1 fruit fly cellular context compared by ENCODE assay signal in genomic region chr3L:9451522-9452118, dm6.
A peak's percentile ranks its signal among the peaks of the same experiment; 100 is the strongest.
TF ChIP-seq lines count a peak whose summit lies in the region.

Gene CG3448 (minus strand): TSS chr3L:9451572.
Gene ghi (plus strand): TSS chr3L:9451876.

TF ChIP-seq in whole organism, embryonic, 481 proteins besides CTCF, POLR2A, EP300 and RAD21 (continued from another document):
- TF ChIP-seq D (optimal IDR thresholded peaks at IDR 0.05; lab: Kevin White, UChicago) (no peak), D (GFP tag; optimal IDR thresholded peaks at IDR 0.05; lab: Kevin White, UChicago) (peak; percentile 37), BtbVII (GFP tag; optimal IDR thresholded peaks at IDR 0.05; lab: Kevin White, UChicago) (peak; percentile 24), E2f1 (GFP tag; IDR thresholded peaks at IDR 0.05; lab: Robert Waterston, UW) (peak; percentile 15; the same call in 1 of the 2 replicates), Fer2 (tag; optimal IDR thresholded peaks at IDR 0.05; lab: Kevin White, UChicago) (peak; percentile 77), CG32532 (GFP tag; IDR thresholded peaks at IDR 0.05; lab: Robert Waterston, UW) (no peak; the same call in 1 of the 2 replicates), CG8924 (tag; optimal IDR thresholded peaks at IDR 0.05; lab: Kevin White, UChicago) (peak; percentile 51), CG13296 (GFP tag; optimal IDR thresholded peaks at IDR 0.05; lab: Kevin White, UChicago) (peak; percentile 76), bbx (GFP tag; IDR thresholded peaks at IDR 0.05; lab: Robert Waterston, UW; ENCODE audit: partially characterized antibody) (peak; percentile 80), CG17802 (tag; optimal IDR thresholded peaks at IDR 0.05; lab: Kevin White, UChicago) (peak; percentile 11), ci (GFP tag; IDR thresholded peaks at IDR 0.05; lab: Robert Waterston, UW) (peak; percentile 51; the same call in 2 of the 3 replicates), BEAF-32 (GFP tag; optimal IDR thresholded peaks at IDR 0.05; lab: Kevin White, UChicago) (peak; percentile 72), CG12104 (GFP tag; optimal IDR thresholded peaks at IDR 0.05; lab: Kevin White, UChicago) (peak; percentile 45), bsh (GFP tag; optimal IDR thresholded peaks at IDR 0.05; lab: Kevin White, UChicago) (peak in 1 of 2 experiments; percentile 40), CG11696 (GFP tag; IDR thresholded peaks at IDR 0.05; lab: Robert Waterston, UW) (no peak), esg (GFP tag; conservative IDR thresholded peaks at IDR 0.05; lab: Robert Waterston, UW) (no peak), ssp (GFP tag; IDR thresholded peaks at IDR 0.05; lab: Robert Waterston, UW) (peak; percentile 44), sisA (GFP tag; IDR thresholded peaks at IDR 0.05; lab: Robert Waterston, UW) (peak; percentile 58), cato (GFP tag; optimal IDR thresholded peaks at IDR 0.05; lab: Kevin White, UChicago; ENCODE audit: borderline replicate concordance) (no peak), insv (GFP tag; optimal IDR thresholded peaks at IDR 0.05; lab: Kevin White, UChicago) (peak in 1 of 2 experiments; percentile 28), CG14860 (GFP tag; IDR thresholded peaks at IDR 0.05; lab: Robert Waterston, UW; ENCODE audit: partially characterized antibody) (peak; percentile 45; the same call in 1 of the 3 replicates), en (GFP tag; optimal IDR thresholded peaks at IDR 0.05; lab: Kevin White, UChicago) (no peak), hb (GFP tag; IDR thresholded peaks at IDR 0.05; lab: Robert Waterston, UW; ENCODE audit: partially characterized antibody) (peak; percentile 43; the same call in 1 of the 3 replicates), CG7987 (GFP tag; optimal IDR thresholded peaks at IDR 0.05; lab: Kevin White, UChicago) (peak; percentile 66), CG2678 (tag; optimal IDR thresholded peaks at IDR 0.05; lab: Kevin White, UChicago) (peak; percentile 81), Chrac-16 (GFP tag; optimal IDR thresholded peaks at IDR 0.05; lab: Kevin White, UChicago) (no peak), slou (GFP tag; optimal IDR thresholded peaks at IDR 0.05; lab: Kevin White, UChicago) (peak; percentile 34), Dip3 (GFP tag; optimal IDR thresholded peaks at IDR 0.05; lab: Kevin White, UChicago) (peak; percentile 28), Hr3 (GFP tag; optimal IDR thresholded peaks at IDR 0.05; lab: Kevin White, UChicago) (peak; percentile 32), hbn (GFP tag; IDR thresholded peaks at IDR 0.05; lab: Robert Waterston, UW; ENCODE audit: partially characterized antibody) (peak; percentile 62), chinmo (GFP tag; IDR thresholded peaks at IDR 0.05; lab: Robert Waterston, UW; ENCODE audit: partially characterized antibody) (peak; percentile 80; the same call in 3 of the 4 replicates), Gug (GFP tag; IDR thresholded peaks at IDR 0.05; lab: Robert Waterston, UW) (peak; percentile 31; the same call in 1 of the 4 replicates), exex (tag; optimal IDR thresholded peaks at IDR 0.05; lab: Kevin White, UChicago) (peak; percentile 56), CG4328 (GFP tag; optimal IDR thresholded peaks at IDR 0.05; lab: Kevin White, UChicago) (peak; percentile 62), CG18262 (tag; optimal IDR thresholded peaks at IDR 0.05; lab: Kevin White, UChicago) (peak; percentile 66), ara (GFP tag; IDR thresholded peaks at IDR 0.05; lab: Robert Waterston, UW) (peak; percentile 59), tap (tag; optimal IDR thresholded peaks at IDR 0.05; lab: Kevin White, UChicago) (peak; percentile 45), grau (tag; optimal IDR thresholded peaks at IDR 0.05; lab: Kevin White, UChicago) (peak; percentile 53), kah (GFP tag; optimal IDR thresholded peaks at IDR 0.05; lab: Kevin White, UChicago) (peak; percentile 32), CG9437 (GFP tag; optimal IDR thresholded peaks at IDR 0.05; lab: Kevin White, UChicago) (no peak), br (optimal IDR thresholded peaks at IDR 0.05; lab: Kevin White, UChicago) (no peak), C15 (GFP tag; IDR thresholded peaks at IDR 0.05; lab: Robert Waterston, UW) (no peak), stwl (tag; optimal IDR thresholded peaks at IDR 0.05; lab: Kevin White, UChicago) (peak; percentile 93), CG12299 (tag; optimal IDR thresholded peaks at IDR 0.05; lab: Kevin White, UChicago) (peak; percentile 8), Kr (GFP tag; optimal IDR thresholded peaks at IDR 0.05; lab: Kevin White, UChicago) (peak; percentile 91), CG6175 (GFP tag; IDR thresholded peaks at IDR 0.05; lab: Robert Waterston, UW) (no peak), CG4820 (GFP tag; optimal IDR thresholded peaks at IDR 0.05; lab: Kevin White, UChicago) (peak; percentile 58), mam (GFP tag; optimal IDR thresholded peaks at IDR 0.05; lab: Kevin White, UChicago) (peak; percentile 59), vfl (GFP tag; optimal IDR thresholded peaks at IDR 0.05; lab: Kevin White, UChicago) (peak; percentile 14), slbo (GFP tag; IDR thresholded peaks at IDR 0.05; lab: Robert Waterston, UW) (peak; percentile 36; the same call in 1 of the 2 replicates), vnd (GFP tag; IDR thresholded peaks at IDR 0.05; lab: Robert Waterston, UW; ENCODE audit: partially characterized antibody) (peak; percentile 54), Ssrp (tag; optimal IDR thresholded peaks at IDR 0.05; lab: Kevin White, UChicago) (no peak), Hr78 (GFP tag; optimal IDR thresholded peaks at IDR 0.05; lab: Kevin White, UChicago) (no peak), CG12769 (tag; optimal IDR thresholded peaks at IDR 0.05; lab: Kevin White, UChicago) (peak; percentile 8), Dfd (GFP tag; optimal IDR thresholded peaks at IDR 0.05; lab: Kevin White, UChicago) (no peak), CG34376 (GFP tag; optimal IDR thresholded peaks at IDR 0.05; lab: Kevin White, UChicago) (peak; percentile 61), Bteb2 (GFP tag; optimal IDR thresholded peaks at IDR 0.05; lab: Kevin White, UChicago) (no peak), CG11560 (tag; IDR thresholded peaks at IDR 0.05; lab: Robert Waterston, UW) (no peak), CG17612 (GFP tag; IDR thresholded peaks at IDR 0.05; lab: Robert Waterston, UW) (no peak), pum (GFP tag; optimal IDR thresholded peaks at IDR 0.05; lab: Kevin White, UChicago) (peak; percentile 11), CG18599 (GFP tag; optimal IDR thresholded peaks at IDR 0.05; lab: Kevin White, UChicago) (peak; percentile 81), dimm (GFP tag; IDR thresholded peaks at IDR 0.05; lab: Robert Waterston, UW) (no peak)
